Fruit fly (Drosophila melanogaster) whole organism, prepupa: ENCODE data around the gene CG14441.

Experiments
- Blimp-1 ChIP-seq: fragments of 200-800 bp; sonication (Bioruptor generic); optimal IDR thresholded peaks from 3 replicates; lab custom pipeline; 2017; ENCODE audit warnings: missing biosample characterization, missing genetic modification characterization, mild to moderate bottlenecking, moderate library complexity, missing genetic modification reagents
- CG10631 ChIP-seq: fragments of 200-800 bp; sonication (Bioruptor generic); optimal IDR thresholded peaks from 2 replicates; lab custom pipeline; 2016; ENCODE audit warnings: missing biosample characterization, missing genetic modification characterization
- CG10669 ChIP-seq: fragments of 200-800 bp; sonication (Bioruptor generic); optimal IDR thresholded peaks from 3 replicates; lab custom pipeline; 2018; ENCODE audit warnings: missing biosample characterization, mild to moderate bottlenecking, missing genetic modification characterization, moderate library complexity
- CG11762 ChIP-seq: fragments of 200-800 bp; sonication (Bioruptor generic); optimal IDR thresholded peaks from 3 replicates; lab custom pipeline; 2016; ENCODE audit warnings: missing biosample characterization, missing genetic modification characterization; ENCODE audit not compliant: insufficient read depth
- CG15336 ChIP-seq: fragments of 200-800 bp; sonication (Bioruptor generic); IDR thresholded peaks from 2 replicates; pipeline ENCODE4 v1.3.6; 2022; ENCODE audit warnings: missing biosample characterization, missing genetic modification characterization
- CG1621 ChIP-seq: fragments of 200-800 bp; sonication (Bioruptor generic); optimal IDR thresholded peaks from 3 replicates; lab custom pipeline; 2018; ENCODE audit warnings: missing biosample characterization, mild to moderate bottlenecking, missing genetic modification characterization
- CG16779 ChIP-seq: fragments of 200-800 bp; sonication (Bioruptor generic); optimal IDR thresholded peaks from 3 replicates; lab custom pipeline; 2017; ENCODE audit warnings: missing biosample characterization, mild to moderate bottlenecking, missing genetic modification characterization
- CG3032 ChIP-seq: fragments of 200-800 bp; optimal IDR thresholded peaks from 2 replicates; lab custom pipeline; 2019; ENCODE audit warnings: missing biosample characterization, mild to moderate bottlenecking, missing genetic modification characterization, moderate library complexity
- CG32006 ChIP-seq: fragments of 200-800 bp; sonication (Bioruptor generic); optimal IDR thresholded peaks from 3 replicates; lab custom pipeline; 2017; ENCODE audit warnings: missing biosample characterization, mild to moderate bottlenecking, missing genetic modification characterization
- CG34406 ChIP-seq: fragments of 200-800 bp; sonication (Bioruptor generic); optimal IDR thresholded peaks from 3 replicates; lab custom pipeline; 2016; ENCODE audit warnings: missing biosample characterization, missing genetic modification characterization
- CG3919 ChIP-seq: fragments of 200-800 bp; sonication (Bioruptor generic); optimal IDR thresholded peaks from 3 replicates; lab custom pipeline; 2016; ENCODE audit warnings: missing biosample characterization, missing genetic modification characterization
- CG4318 ChIP-seq: fragments of 200-800 bp; sonication (Bioruptor generic); optimal IDR thresholded peaks from 3 replicates; lab custom pipeline; 2017; ENCODE audit warnings: missing biosample characterization, mild to moderate bottlenecking, missing genetic modification characterization
- CG6163 ChIP-seq: fragments of 200-800 bp; sonication (Bioruptor generic); IDR thresholded peaks from 3 replicates; pipeline ENCODE4 v1.3.6; 2022; ENCODE audit warnings: missing biosample characterization, missing genetic modification characterization
- CG6792 ChIP-seq: fragments of 200-800 bp; sonication (Bioruptor generic); optimal IDR thresholded peaks from 3 replicates; lab custom pipeline; 2016; ENCODE audit warnings: missing biosample characterization, missing genetic modification characterization
- CG6808 ChIP-seq: fragments of 200-800 bp; sonication (Bioruptor generic); optimal IDR thresholded peaks from 3 replicates; lab custom pipeline; 2017; ENCODE audit warnings: missing biosample characterization, missing genetic modification characterization, mild to moderate bottlenecking, moderate library complexity, missing genetic modification reagents
- CG8319 ChIP-seq: fragments of 200-800 bp; sonication (Bioruptor generic); optimal IDR thresholded peaks from 3 replicates; lab custom pipeline; 2016; ENCODE audit warnings: missing biosample characterization, missing genetic modification characterization
- CG8632 ChIP-seq: fragments of 200-800 bp; sonication (Bioruptor generic); optimal IDR thresholded peaks from 3 replicates; lab custom pipeline; 2016; ENCODE audit warnings: missing biosample characterization, missing genetic modification characterization
- CG9139 ChIP-seq: fragments of 200-800 bp; sonication (Bioruptor generic); optimal IDR thresholded peaks from 3 replicates; lab custom pipeline; 2017; ENCODE audit warnings: missing biosample characterization, mild to moderate bottlenecking, missing genetic modification characterization
- Eip78C ChIP-seq: fragments of 200-800 bp; sonication (Bioruptor generic); peaks from one replicate; lab custom pipeline; 2016; ENCODE audit warnings: missing biosample characterization, missing genetic modification characterization
- Eip93F ChIP-seq: fragments of 200-800 bp; sonication (Bioruptor generic); optimal IDR thresholded peaks from 2 replicates; lab custom pipeline; 2016; ENCODE audit warnings: missing biosample characterization, mild to moderate bottlenecking, missing genetic modification characterization
- Ets21C ChIP-seq: fragments of 200-800 bp; sonication (Bioruptor generic); optimal IDR thresholded peaks from 3 replicates; lab custom pipeline; 2016; ENCODE audit warnings: missing biosample characterization, missing genetic modification characterization
- Ets96B ChIP-seq: fragments of 200-800 bp; optimal IDR thresholded peaks from 2 replicates; lab custom pipeline; 2019; ENCODE audit warnings: missing biosample characterization, mild to moderate bottlenecking, missing genetic modification characterization, moderate library complexity
- Hr39 ChIP-seq: fragments of 200-800 bp; sonication (Bioruptor generic); optimal IDR thresholded peaks from 2 replicates; lab custom pipeline; 2016; ENCODE audit warnings: missing biosample characterization, missing genetic modification characterization
- Hr4 ChIP-seq: fragments of 200-800 bp; sonication (Bioruptor generic); optimal IDR thresholded peaks from 3 replicates; lab custom pipeline; 2016; ENCODE audit warnings: missing biosample characterization, missing genetic modification characterization
- OdsH ChIP-seq: fragments of 200-800 bp; sonication (Bioruptor generic); optimal IDR thresholded peaks from 3 replicates; lab custom pipeline; 2016; ENCODE audit warnings: missing biosample characterization, missing genetic modification characterization
- Smox ChIP-seq: fragments of 200-800 bp; sonication (Bioruptor generic); optimal IDR thresholded peaks from 3 replicates; lab custom pipeline; 2016; ENCODE audit warnings: missing biosample characterization, missing genetic modification characterization
- Sox102F ChIP-seq: fragments of 200-800 bp; sonication (Bioruptor generic); optimal IDR thresholded peaks from 2 replicates; lab custom pipeline; 2016; ENCODE audit warnings: missing biosample characterization, mild to moderate bottlenecking, missing genetic modification characterization
- Sox15 ChIP-seq: fragments of 200-800 bp; sonication (Bioruptor generic); optimal IDR thresholded peaks from 3 replicates; lab custom pipeline; 2016; ENCODE audit warnings: missing biosample characterization, missing genetic modification characterization
- acj6 ChIP-seq: fragments of 200-800 bp; sonication (Bioruptor generic); optimal IDR thresholded peaks from 3 replicates; lab custom pipeline; 2016; ENCODE audit warnings: missing biosample characterization, missing genetic modification characterization
- cyc ChIP-seq: fragments of 200-800 bp; sonication (Bioruptor generic); optimal IDR thresholded peaks from 3 replicates; lab custom pipeline; 2016; ENCODE audit warnings: missing biosample characterization, missing genetic modification characterization
- dac ChIP-seq: fragments of 200-800 bp; sonication (Bioruptor generic); optimal IDR thresholded peaks from 2 replicates; lab custom pipeline; 2017; ENCODE audit warnings: missing biosample characterization, mild to moderate bottlenecking, missing genetic modification characterization
- eg ChIP-seq: fragments of 200-800 bp; sonication (Bioruptor generic); IDR thresholded peaks from 3 replicates; pipeline ENCODE4 v1.3.6; 2022; ENCODE audit warnings: missing biosample characterization, missing genetic modification characterization
- esn ChIP-seq: fragments of 200-800 bp; sonication (Bioruptor generic); optimal IDR thresholded peaks from 2 replicates; lab custom pipeline; 2016; ENCODE audit warnings: missing biosample characterization, mild to moderate bottlenecking, missing genetic modification characterization, moderate library complexity
- fd85E ChIP-seq: fragments of 200-800 bp; sonication (Bioruptor generic); optimal IDR thresholded peaks from 3 replicates; lab custom pipeline; 2016; ENCODE audit warnings: missing biosample characterization, missing genetic modification characterization
- fkh ChIP-seq: fragments of 200-800 bp; sonication (Bioruptor generic); optimal IDR thresholded peaks from 3 replicates; lab custom pipeline; 2017; ENCODE audit warnings: missing biosample characterization, mild to moderate bottlenecking, missing genetic modification characterization, moderate library complexity
- net ChIP-seq: fragments of 200-800 bp; sonication (Bioruptor generic); optimal IDR thresholded peaks from 3 replicates; lab custom pipeline; 2016; ENCODE audit warnings: missing biosample characterization, missing genetic modification characterization
- pdm3 ChIP-seq: fragments of 200-800 bp; sonication (Bioruptor generic); optimal IDR thresholded peaks from 3 replicates; lab custom pipeline; 2016; ENCODE audit warnings: missing biosample characterization, missing genetic modification characterization
- salr ChIP-seq, 2 experiments: fragments of 200-800 bp; sonication (Bioruptor generic); optimal IDR thresholded peaks; 3 replicates each; lab custom pipeline; 2016 to 2018; ENCODE audit warnings: missing biosample characterization in 2 of 2, missing genetic modification characterization in 2 of 2, mild to moderate bottlenecking in 1 of 2
- ss ChIP-seq, 2 experiments: fragments of 200-800 bp; sonication (Bioruptor generic); optimal IDR thresholded peaks; 2 replicates in 1 of 2; 3 replicates in 1 of 2; lab custom pipeline; 2017 to 2018; ENCODE audit warnings: mild to moderate bottlenecking in 2 of 2, missing biosample characterization in 2 of 2, missing genetic modification characterization in 2 of 2, moderate library complexity in 1 of 2
- svp ChIP-seq: fragments of 200-800 bp; sonication (Bioruptor generic); peaks from one replicate; lab custom pipeline; 2016; ENCODE audit warnings: missing biosample characterization, missing genetic modification characterization

The CG14441 gene

DNA sequence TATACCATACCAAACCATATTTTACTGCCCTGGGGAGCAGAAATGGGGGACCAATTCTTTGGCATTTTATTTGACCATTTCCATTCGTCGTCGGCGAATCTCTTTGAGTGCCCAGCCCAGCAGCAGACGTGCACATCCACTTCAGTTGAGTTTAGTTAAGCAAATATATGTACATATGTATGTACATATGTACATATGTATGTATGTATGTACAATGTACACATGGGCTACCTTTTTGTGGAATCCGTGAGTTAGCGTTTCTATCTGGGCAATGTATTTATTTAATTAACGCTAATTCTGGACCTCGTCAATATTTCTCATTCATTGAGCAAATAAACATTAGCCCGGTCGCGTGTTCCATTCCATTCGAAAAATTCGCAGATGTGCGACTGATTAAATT is 20.7 kb downstream of the CG14441 start:
- TF ChIP-seq Eip78C (GFP tag; lab: Kevin White, UChicago) (peak; percentile 12), eg (GFP tag; lab: Robert Waterston, UW) (no peak), fkh (peak; percentile 74)

DNA sequence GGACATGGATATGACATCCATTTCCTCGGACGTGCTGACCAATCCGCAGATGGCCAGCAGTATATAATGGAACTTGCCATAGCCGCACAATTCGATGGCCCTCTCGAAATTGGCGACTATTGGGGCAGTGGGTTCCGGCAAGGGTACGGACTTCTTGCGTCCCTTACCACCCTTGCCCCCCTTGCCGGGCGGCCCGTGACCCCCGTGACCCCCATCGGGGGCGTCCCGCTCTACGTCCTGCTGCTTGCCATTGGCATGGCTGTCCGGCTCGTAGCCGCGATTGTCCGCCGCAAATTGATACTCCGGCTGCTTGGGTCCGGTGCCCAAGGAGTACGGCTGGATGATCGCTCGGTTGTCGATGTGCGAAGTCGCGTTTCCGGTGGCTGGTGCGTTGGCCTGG is 24.3 kb downstream of the CG14441 start:
- TF ChIP-seq Sox102F, result no peak
- peak; percentile 68 for TF ChIP-seq svp (GFP tag; lab: Kevin White, UChicago)

DNA sequence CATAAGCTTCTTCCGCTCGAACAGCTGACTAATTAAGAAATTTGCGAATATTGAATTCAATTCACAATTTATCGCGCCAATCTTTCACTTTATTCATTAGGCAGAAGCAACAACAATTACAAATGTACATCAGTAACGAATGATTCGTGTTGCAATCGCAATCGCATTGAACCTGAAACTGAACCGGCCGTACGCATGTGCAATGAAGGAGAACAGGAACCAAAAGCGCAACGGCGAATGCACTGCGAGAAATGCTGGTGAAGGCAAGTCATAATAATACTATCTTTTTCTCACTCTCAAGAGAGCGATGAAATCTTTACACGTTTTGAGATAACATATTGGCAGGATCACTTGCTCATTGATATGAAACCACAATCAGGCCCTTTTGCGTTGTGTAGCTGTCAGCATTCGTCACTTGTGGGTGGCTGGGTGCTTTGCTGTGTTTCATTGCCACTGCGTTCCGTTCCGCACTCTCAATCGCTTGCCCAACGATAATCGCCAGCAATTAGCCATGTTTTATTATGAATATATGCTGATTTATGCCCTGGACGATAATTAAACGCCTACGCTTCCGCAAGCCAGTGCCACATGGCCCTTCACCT is 25.7 kb downstream of the CG14441 start:
- no peak for TF ChIP-seq net (GFP tag; lab: Kevin White, UChicago)
- TF ChIP-seq Hr4, result no peak
- TF ChIP-seq CG16779, result no peak
- TF ChIP-seq CG6792, result no peak
- TF ChIP-seq Sox15, result no peak
- peak; percentile 35 for TF ChIP-seq CG32006 (GFP tag; lab: Kevin White, UChicago)
- no peak for TF ChIP-seq Ets96B (tag; lab: Kevin White, UChicago)
- peak; percentile 92 for TF ChIP-seq svp (GFP tag; lab: Kevin White, UChicago)
- no peak for TF ChIP-seq Blimp-1
- no peak for TF ChIP-seq pdm3 (GFP tag; lab: Kevin White, UChicago)
- TF ChIP-seq CG10669, result peak; percentile 7
- no peak for TF ChIP-seq fd85E (GFP tag; lab: Kevin White, UChicago)
- no peak for TF ChIP-seq fkh
- no peak for TF ChIP-seq CG3032
- no peak for TF ChIP-seq dac (GFP tag; lab: Kevin White, UChicago)
- TF ChIP-seq Eip78C (GFP tag; lab: Kevin White, UChicago), result peak; percentile 59
- TF ChIP-seq CG3919 (GFP tag; lab: Kevin White, UChicago), result peak; percentile 29
- TF ChIP-seq CG9139 (GFP tag; lab: Kevin White, UChicago), result no peak
- TF ChIP-seq esn (GFP tag; lab: Kevin White, UChicago), result no peak
- no peak for TF ChIP-seq Smox (GFP tag; lab: Kevin White, UChicago)
- TF ChIP-seq CG8319 (GFP tag; lab: Kevin White, UChicago), result no peak
- TF ChIP-seq CG6808 (GFP tag; lab: Kevin White, UChicago), result no peak
- TF ChIP-seq ss (GFP tag; optimal IDR thresholded peaks at IDR 0.05; lab: Kevin White, UChicago), result no peak
- no peak for TF ChIP-seq acj6 (GFP tag; lab: Kevin White, UChicago)
- no peak for TF ChIP-seq CG10631 (GFP tag; lab: Kevin White, UChicago)
- TF ChIP-seq CG15336 (GFP tag; lab: Robert Waterston, UW), result no peak
- TF ChIP-seq CG11762 (GFP tag; lab: Kevin White, UChicago), result no peak
- no peak for TF ChIP-seq OdsH (GFP tag; lab: Kevin White, UChicago)
- TF ChIP-seq Ets21C (GFP tag; lab: Kevin White, UChicago), result no peak
- no peak for TF ChIP-seq cyc (GFP tag; lab: Kevin White, UChicago)
- TF ChIP-seq CG8632 (GFP tag; lab: Kevin White, UChicago), result no peak
- no peak for TF ChIP-seq Hr39 (GFP tag; lab: Kevin White, UChicago)
- peak; percentile 39; the same call in 2 of the 3 replicates for TF ChIP-seq CG6163
- TF ChIP-seq CG4318 (GFP tag; lab: Kevin White, UChicago), result no peak

DNA sequence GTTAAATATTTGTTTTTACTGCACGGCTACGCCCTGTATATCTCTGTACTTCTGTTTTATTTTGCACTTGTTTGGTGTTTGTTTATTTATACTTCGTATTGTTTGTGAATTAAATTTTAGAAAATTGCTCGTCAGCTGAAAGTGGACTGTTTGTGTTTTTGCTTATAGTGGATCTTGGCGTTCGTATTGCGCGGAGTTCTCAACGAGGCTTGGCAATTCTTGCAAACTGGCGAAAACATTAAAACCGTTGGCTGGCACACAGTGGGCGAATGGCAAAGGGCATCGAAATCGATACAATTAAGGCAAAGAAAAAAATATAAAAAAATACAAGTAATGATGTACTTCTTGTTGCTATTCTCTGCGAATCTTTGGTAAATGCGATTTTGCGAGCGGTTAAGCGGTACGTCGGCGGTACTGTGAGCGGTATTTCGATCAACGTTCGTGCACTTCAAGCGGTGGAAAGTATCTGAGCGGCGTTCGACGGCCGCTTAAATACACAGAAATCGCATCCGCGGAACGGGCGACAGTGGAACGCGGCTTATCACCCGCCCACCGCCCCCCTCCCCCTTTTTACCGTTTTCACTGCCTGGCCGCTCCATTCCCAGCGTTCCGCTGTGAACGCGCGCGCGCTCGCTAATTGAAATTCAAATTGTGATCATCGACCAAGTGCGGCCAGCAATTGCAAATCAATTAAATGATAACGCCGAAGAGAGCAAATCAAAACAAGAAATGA is 27.6 kb downstream of the CG14441 start:
- no peak for TF ChIP-seq Eip93F (GFP tag; lab: Kevin White, UChicago)
- no peak for TF ChIP-seq CG34406 (GFP tag; lab: Kevin White, UChicago)
- TF ChIP-seq esn (GFP tag; lab: Kevin White, UChicago), result no peak
- TF ChIP-seq CG32006 (GFP tag; lab: Kevin White, UChicago), result no peak
- TF ChIP-seq salr (GFP tag; optimal IDR thresholded peaks at IDR 0.05; lab: Kevin White, UChicago), result no peak
- TF ChIP-seq pdm3 (GFP tag; lab: Kevin White, UChicago), result no peak
- TF ChIP-seq CG6792, result no peak
- TF ChIP-seq CG15336 (GFP tag; lab: Robert Waterston, UW), result no peak
- no peak for TF ChIP-seq CG1621 (tag; lab: Kevin White, UChicago)
